Worm (Caenorhabditis elegans) whole organism, L4/young adult: ENCODE results near the gene F44D12.10.

Source experiments
- W03F9.2 ChIP-seq: fragments of 150-350 bp; optimal IDR thresholded peaks from 2 replicates; lab custom pipeline; 2014; ENCODE audit warnings: missing biosample characterization, missing genetic modification characterization
- dao-5 ChIP-seq: sonication (generic microtip); optimal IDR thresholded peaks from 2 replicates; lab custom pipeline; 2016; ENCODE audit warnings: missing genotype, missing genetic modification characterization, moderate library complexity, missing compliant biosample characterization
- him-1 ChIP-seq: sonication (generic microtip); optimal IDR thresholded peaks from 2 replicates; lab custom pipeline; 2016; ENCODE audit warnings: missing genotype, missing genetic modification reagents, missing genetic modification characterization, missing compliant biosample characterization

Gene F44D12.10

ce11 chrIV:10026129-10026528 is 10.7 kb downstream of the F44D12.10 start:
- no peak for TF ChIP-seq dao-5 (tag; lab: Kevin White, UChicago)
- TF ChIP-seq him-1 (tag; lab: Kevin White, UChicago) = no peak
- TF ChIP-seq W03F9.2 (tag; lab: Kevin White, UChicago) = no peak

DNA sequence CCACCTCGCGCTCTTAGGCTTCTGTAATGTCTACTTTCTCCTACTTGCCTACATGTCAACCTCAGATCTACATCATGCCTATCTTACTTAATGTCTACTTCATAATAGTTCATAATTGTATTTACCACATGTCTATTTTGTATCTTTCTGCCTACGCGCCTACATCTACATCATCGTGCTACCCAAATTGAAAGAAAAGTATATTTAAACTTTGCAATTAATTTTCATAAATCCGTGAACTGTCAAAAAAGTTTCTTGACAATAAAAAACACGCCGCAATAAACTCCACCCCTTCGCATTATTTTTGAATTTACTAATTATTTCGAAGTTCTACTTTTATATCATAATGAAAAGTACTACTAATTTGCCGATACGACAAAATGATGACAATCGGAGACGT is 13.9 kb downstream of the F44D12.10 start, which contains the start of gene F44D12.8:
Gene F44D12.8 (plus strand): TSS at position 301 of the 400 bp plus-strand sequence.
- TF ChIP-seq W03F9.2 (tag; lab: Kevin White, UChicago) = no peak
- TF ChIP-seq him-1 (tag; lab: Kevin White, UChicago) = no peak
- TF ChIP-seq dao-5 (tag; lab: Kevin White, UChicago) = no peak

- no peak for TF ChIP-seq him-1 (tag; lab: Kevin White, UChicago)
- TF ChIP-seq W03F9.2 (tag; lab: Kevin White, UChicago) = no peak
- TF ChIP-seq dao-5 (tag; lab: Kevin White, UChicago) = no peak
Observed at ce11 chrIV:10021283-10021682, 15.6 kb downstream of the F44D12.10 start, which contains the start of gene F44D12.19. Gene F44D12.19, plus strand, starts transcription at chrIV:10021583.

ce11 chrIV:10017633-10018032 is 19.2 kb downstream of the F44D12.10 start, which contains the start of gene F44D12.2:
Gene F44D12.2, minus strand, starts transcription at chrIV:10017733.
- TF ChIP-seq dao-5 (tag; lab: Kevin White, UChicago) (no peak), W03F9.2 (tag; lab: Kevin White, UChicago) (no peak), him-1 (tag; lab: Kevin White, UChicago) (no peak)

ce11 chrIV:10016977-10017376 is 19.9 kb downstream of the F44D12.10 start, which contains the start of gene ent-7:
Gene ent-7, plus strand, starts transcription at chrIV:10017277.
- no peak for TF ChIP-seq W03F9.2 (tag; lab: Kevin White, UChicago)
- no peak for TF ChIP-seq him-1 (tag; lab: Kevin White, UChicago)
- TF ChIP-seq dao-5 (tag; lab: Kevin White, UChicago) = no peak

DNA sequence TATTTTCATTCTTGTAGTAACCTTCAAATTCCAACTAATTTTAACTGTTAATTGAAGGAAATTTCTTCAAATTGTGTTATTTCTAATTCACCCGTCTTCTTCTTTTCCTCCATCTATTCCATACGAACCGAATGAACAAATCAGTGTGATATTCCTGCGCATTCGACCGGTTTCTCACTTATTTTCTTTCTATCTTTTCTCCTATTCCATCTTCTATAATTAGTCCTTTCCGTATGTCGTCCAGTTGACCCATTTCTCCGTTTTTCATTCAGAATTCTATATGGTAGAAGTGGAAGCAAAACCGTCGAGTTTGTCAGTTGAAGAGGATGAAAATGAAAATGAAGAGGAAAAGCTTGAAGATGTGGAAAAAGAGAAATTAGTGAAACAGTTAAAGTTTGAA is 27.3 kb downstream of the F44D12.10 start, which contains the start of gene magu-4:
Gene magu-4 (plus strand): TSS at position 218 of the 400 bp plus-strand sequence.
- TF ChIP-seq dao-5 (tag; lab: Kevin White, UChicago) (no peak), W03F9.2 (tag; lab: Kevin White, UChicago) (no peak), him-1 (tag; lab: Kevin White, UChicago) (no peak)

DNA sequence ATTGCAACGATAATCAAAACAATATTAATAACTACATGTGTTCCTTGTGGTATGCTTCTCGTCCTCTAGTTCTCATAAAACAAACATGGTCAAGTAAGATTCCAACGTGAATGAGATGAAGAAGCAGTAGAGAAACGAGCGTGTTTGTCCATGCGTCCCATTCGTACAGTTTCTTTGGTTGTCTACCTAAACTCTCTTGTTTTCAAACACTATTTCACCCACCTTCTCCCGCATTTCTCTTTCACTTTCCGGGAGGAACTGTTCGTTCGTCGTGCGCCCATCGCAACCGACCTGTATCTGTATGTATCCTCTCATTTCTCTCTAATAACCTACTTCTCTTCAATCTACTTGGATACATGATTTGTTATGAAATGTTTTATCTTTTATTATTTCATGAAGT is 29.1 kb downstream of the F44D12.10 start:
- TF ChIP-seq him-1 (tag; lab: Kevin White, UChicago) (no peak), W03F9.2 (tag; lab: Kevin White, UChicago) (no peak), dao-5 (tag; lab: Kevin White, UChicago) (no peak)

DNA sequence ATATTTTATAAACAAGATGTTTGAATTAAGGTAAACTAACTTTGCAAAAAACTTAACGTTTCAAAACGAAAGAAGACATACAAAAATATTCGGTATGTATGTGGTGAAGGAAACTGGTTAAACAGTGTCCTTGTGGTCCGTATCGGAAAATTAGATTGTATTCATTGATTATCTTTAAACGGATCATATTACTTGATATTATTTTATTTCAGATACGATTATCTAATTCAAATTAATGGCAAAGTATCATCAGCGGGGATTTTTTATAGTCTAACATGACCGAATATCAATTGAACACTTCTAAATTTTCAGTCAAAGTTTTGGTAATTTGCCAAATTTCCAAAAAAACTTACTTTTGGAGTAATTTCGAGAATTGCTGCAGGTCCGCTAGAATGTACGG is 30.1 kb downstream of the F44D12.10 start, which contains the start of gene C47E12.13:
Gene C47E12.13 (minus strand): TSS at position 101 of the 400 bp plus-strand sequence.
- no peak for TF ChIP-seq dao-5 (tag; lab: Kevin White, UChicago)
- no peak for TF ChIP-seq him-1 (tag; lab: Kevin White, UChicago)
- no peak for TF ChIP-seq W03F9.2 (tag; lab: Kevin White, UChicago)

DNA sequence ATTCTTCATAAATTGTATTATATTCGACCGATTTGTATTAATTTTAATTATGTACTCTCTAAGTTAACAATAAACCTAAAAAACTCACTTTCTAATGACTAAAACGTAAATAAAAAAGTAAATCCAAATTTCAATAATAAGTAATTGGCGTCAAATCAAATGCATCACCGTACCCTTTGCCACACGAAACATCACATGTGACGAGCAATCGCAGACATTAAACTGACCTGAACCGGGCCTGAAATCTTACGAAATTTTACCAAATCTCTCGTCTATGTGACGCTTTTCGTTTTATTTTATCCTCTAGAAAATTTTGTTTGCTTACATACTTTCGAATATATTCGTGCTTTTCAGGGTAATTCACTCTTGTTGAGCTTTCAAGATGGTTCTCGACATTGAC is 33.5 kb downstream of the F44D12.10 start, which contains the start of the genes C47E12.2 and sars-1:
Gene C47E12.2 (minus strand): TSS at position 131 of the 400 bp plus-strand sequence.
Gene sars-1 (plus strand): TSS at position 355 of the 400 bp plus-strand sequence.
- TF ChIP-seq him-1 (tag; lab: Kevin White, UChicago) = no peak
- TF ChIP-seq W03F9.2 (tag; lab: Kevin White, UChicago) = no peak
- no peak for TF ChIP-seq dao-5 (tag; lab: Kevin White, UChicago)

DNA sequence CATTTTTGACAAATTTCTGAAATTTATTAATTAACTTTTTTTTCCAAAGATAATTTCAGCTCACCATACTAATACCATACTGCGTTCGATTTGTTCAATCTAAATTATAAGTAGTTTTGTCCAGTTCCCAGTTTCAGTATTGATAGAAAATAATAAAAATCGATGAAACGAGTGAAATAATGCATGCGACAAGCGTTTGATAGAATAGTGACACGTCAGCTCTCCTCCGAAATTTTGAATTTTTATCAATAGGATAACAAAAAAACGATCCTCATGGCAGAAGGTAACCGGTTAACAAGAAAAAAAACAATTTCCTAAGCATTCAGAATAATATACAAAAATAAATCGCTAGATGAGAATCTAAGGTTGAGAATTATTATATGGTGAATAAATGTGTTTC is 35.1 kb downstream of the F44D12.10 start, which contains the start of gene C47E12.3:
Gene C47E12.3 (minus strand): TSS at position 101 of the 400 bp plus-strand sequence.
- TF ChIP-seq W03F9.2 (tag; lab: Kevin White, UChicago) (no peak), dao-5 (tag; lab: Kevin White, UChicago) (no peak), him-1 (tag; lab: Kevin White, UChicago) (no peak)

ce11 chrIV:9998487-9999218 is 38.2 kb downstream of the F44D12.10 start, which contains the start of gene pyp-1:
Gene pyp-1, minus strand, starts transcription at chrIV:9998925.
- TF ChIP-seq W03F9.2 (tag; lab: Kevin White, UChicago) (no peak), him-1 (tag; lab: Kevin White, UChicago) (no peak), dao-5 (tag; lab: Kevin White, UChicago) (no peak)

ce11 chrIV:9994895-9995394 is 41.9 kb downstream of the F44D12.10 start, which contains the start of gene uba-1:
Gene uba-1, minus strand, starts transcription at chrIV:9994945.
- no peak for TF ChIP-seq dao-5 (tag; lab: Kevin White, UChicago)
- TF ChIP-seq W03F9.2 (tag; lab: Kevin White, UChicago) = peak; percentile 34
